Worm (Caenorhabditis elegans): Measurements from ENCODE around the gene swm-1.

DNA sequence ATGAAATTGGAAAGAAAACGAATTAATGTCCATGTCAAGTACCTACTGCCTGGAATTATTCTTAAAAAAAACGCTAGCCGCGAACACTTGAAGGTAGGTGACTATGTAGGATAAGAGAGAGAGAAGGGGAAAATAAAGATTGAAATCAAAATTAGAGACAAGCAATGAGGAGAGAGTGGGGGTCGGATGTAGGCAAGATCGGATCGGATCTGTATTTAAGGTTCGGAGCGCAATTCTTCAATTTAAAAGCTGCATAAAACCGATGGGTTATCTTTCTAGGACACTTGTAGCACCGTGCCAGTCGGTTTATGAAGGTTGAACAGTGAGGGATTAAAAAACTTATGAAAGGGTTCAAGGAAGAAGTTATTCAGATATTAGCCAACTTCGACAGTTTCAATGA, 8.5 kb upstream of the swm-1 start:
- TF ChIP-seq lin-39 (tag; optimal IDR thresholded peaks at IDR 0.05): no peak
- TF ChIP-seq egl-5 (tag; optimal IDR thresholded peaks at IDR 0.05): no peak
- no peak for TF ChIP-seq nhr-12 (tag; optimal IDR thresholded peaks at IDR 0.05)
- no peak for TF ChIP-seq egl-27 (tag; optimal IDR thresholded peaks at IDR 0.05)
- TF ChIP-seq ztf-11 (tag; optimal IDR thresholded peaks at IDR 0.05): no peak
- no peak for TF ChIP-seq tbx-2 (tag; optimal IDR thresholded peaks at IDR 0.05)
- no peak for TF ChIP-seq nhr-237 (tag; optimal IDR thresholded peaks at IDR 0.05)
- TF ChIP-seq sea-2 (GFP tag; optimal IDR thresholded peaks at IDR 0.05): no peak
